In genomic region chrIII:628942-629341, ce11 we compare ENCODE assay signal across 4 worm cellular contexts.
TF ChIP-seq lines count a peak whose summit lies in the region.
"Not testable (repeated sequence)": the region's sequence is repeated elsewhere in the genome, so short reads cannot be mapped to it uniquely, and the experiment has no call there.

No protein-coding gene starts in this region.

TF ChIP-seq in whole organism, L4 larva, 104 proteins besides CTCF, POLR2A, EP300 and RAD21:
- peak; percentile 63 for TF ChIP-seq snpc-1.2 (GFP tag; IDR thresholded peaks at IDR 0.05; lab: Robert Waterston, UW)
- TF ChIP-seq dmd-8 (GFP tag; IDR thresholded peaks at IDR 0.05; lab: Robert Waterston, UW), result peak; percentile 76
- peak; percentile 72 for TF ChIP-seq egl-43 (GFP tag; IDR thresholded peaks at IDR 0.05; lab: Robert Waterston, UW)
- TF ChIP-seq lim-7 (GFP tag; IDR thresholded peaks at IDR 0.05; lab: Robert Waterston, UW), result peak; percentile 71
- 0 out of 2 replicates have a peak, but pooled peaks have one; percentile 69 for TF ChIP-seq F26F4.8 (GFP tag; conservative IDR thresholded peaks at IDR 0.05; lab: Robert Waterston, UW)
- 0 out of 2 replicates have a peak, but pooled peaks have one; percentile 36 for TF ChIP-seq T26A8.4 (GFP tag; IDR thresholded peaks at IDR 0.05; lab: Robert Waterston, UW)
- TF ChIP-seq mes-2 (tag; optimal IDR thresholded peaks at IDR 0.05; lab: Kevin White, UChicago; ENCODE audit: poor library complexity, severe bottlenecking), result peak; percentile 31
- TF ChIP-seq pha-4 (GFP tag; IDR thresholded peaks at IDR 0.05; lab: Robert Waterston, UW), result peak; percentile 61; the same call in 1 of the 2 replicates
- not testable (repeated sequence) for TF ChIP-seq pha-4 (tag; optimal IDR thresholded peaks at IDR 0.05; lab: Kevin White, UChicago)
- peak; percentile 63; the same call in 1 of the 2 replicates for TF ChIP-seq D1046.2 (GFP tag; IDR thresholded peaks at IDR 0.05; lab: Robert Waterston, UW)
- 0 out of 2 replicates have a peak, but pooled peaks have one; percentile 57 for TF ChIP-seq F44E2.7 (GFP tag; IDR thresholded peaks at IDR 0.05; lab: Robert Waterston, UW)
- TF ChIP-seq hmg-1.1 (GFP tag; IDR thresholded peaks at IDR 0.05; lab: Robert Waterston, UW), result peak; percentile 48; the same call in 1 of the 2 replicates
- TF ChIP-seq vab-7 (GFP tag; IDR thresholded peaks at IDR 0.05; lab: Robert Waterston, UW), result peak; percentile 59; the same call in 1 of the 2 replicates
- 0 out of 2 replicates have a peak, but pooled peaks have one; percentile 58 for TF ChIP-seq Y105C5A.15 (GFP tag; IDR thresholded peaks at IDR 0.05; lab: Robert Waterston, UW)
- TF ChIP-seq Y48G9A.11 (GFP tag; IDR thresholded peaks at IDR 0.05; lab: Robert Waterston, UW), result peak; percentile 57; the same call in 1 of the 2 replicates
- TF ChIP-seq lin-38 (GFP tag; IDR thresholded peaks at IDR 0.05; lab: Robert Waterston, UW), result peak; percentile 66
- 0 out of 2 replicates have a peak, but pooled peaks have one; percentile 45 for TF ChIP-seq tra-1 (GFP tag; IDR thresholded peaks at IDR 0.05; lab: Robert Waterston, UW)
- TF ChIP-seq ceh-20 (GFP tag; IDR thresholded peaks at IDR 0.05; lab: Robert Waterston, UW), result 0 out of 2 replicates have a peak, but pooled peaks have one; percentile 25
- peak; percentile 66; the same call in 1 of the 2 replicates for TF ChIP-seq arid-1 (GFP tag; conservative IDR thresholded peaks at IDR 0.05; lab: Robert Waterston, UW)

TF ChIP-seq in whole organism, early embryonic, 17 proteins besides CTCF, POLR2A, EP300 and RAD21:
- TF ChIP-seq tbx-37 (GFP tag; conservative IDR thresholded peaks at IDR 0.05; lab: Robert Waterston, UW), result peak; percentile 47
- TF ChIP-seq tbx-11 (GFP tag; IDR thresholded peaks at IDR 0.05; lab: Robert Waterston, UW), result peak; percentile 46; the same call in 1 of the 2 replicates
- peak; percentile 75 for TF ChIP-seq scrt-1 (GFP tag; IDR thresholded peaks at IDR 0.05; lab: Robert Waterston, UW)
- peak; percentile 62; the same call in 1 of the 2 replicates for TF ChIP-seq pes-1 (GFP tag; IDR thresholded peaks at IDR 0.05; lab: Robert Waterston, UW)

TF ChIP-seq in whole organism, midembryonic, 9 proteins besides CTCF, POLR2A, EP300 and RAD21:
- 0 out of 2 replicates have a peak, but pooled peaks have one; percentile 16 for TF ChIP-seq ref-1 (GFP tag; conservative IDR thresholded peaks at IDR 0.05; lab: Robert Waterston, UW)
- peak; percentile 51; the same call in 1 of the 2 replicates for TF ChIP-seq klf-2 (GFP tag; conservative IDR thresholded peaks at IDR 0.05; lab: Robert Waterston, UW)
- peak; percentile 54; the same call in 1 of the 2 replicates for TF ChIP-seq ztf-23 (GFP tag; IDR thresholded peaks at IDR 0.05; lab: Robert Waterston, UW)
- TF ChIP-seq tab-1 (GFP tag; IDR thresholded peaks at IDR 0.05; lab: Robert Waterston, UW), result peak; percentile 10; the same call in 1 of the 2 replicates
- TF ChIP-seq flt-1 (GFP tag; IDR thresholded peaks at IDR 0.05; lab: Robert Waterston, UW), result peak; percentile 73

TF ChIP-seq in whole organism, young adult, 124 proteins besides CTCF, POLR2A, EP300 and RAD21:
- TF ChIP-seq Y56A3A.18 (GFP tag; IDR thresholded peaks at IDR 0.05; lab: Robert Waterston, UW), result peak; percentile 75; the same call in 1 of the 2 replicates
- peak; percentile 49 for TF ChIP-seq mcd-1 (GFP tag; IDR thresholded peaks at IDR 0.05; lab: Robert Waterston, UW)
- TF ChIP-seq hmg-1.2 (GFP tag; IDR thresholded peaks at IDR 0.05; lab: Robert Waterston, UW), result peak; percentile 44
- peak; percentile 58 for TF ChIP-seq B0261.1 (tag; optimal IDR thresholded peaks at IDR 0.05; lab: Kevin White, UChicago)
- TF ChIP-seq ztf-25 (GFP tag; IDR thresholded peaks at IDR 0.05; lab: Robert Waterston, UW), result 0 out of 2 replicates have a peak, but pooled peaks have one; percentile 57
- TF ChIP-seq nfyb-1 (GFP tag; IDR thresholded peaks at IDR 0.05; lab: Robert Waterston, UW), result peak; percentile 65
- peak; percentile 54 for TF ChIP-seq lin-26 (GFP tag; IDR thresholded peaks at IDR 0.05; lab: Robert Waterston, UW)
- peak; percentile 6 for TF ChIP-seq rpc-1 (optimal IDR thresholded peaks at IDR 0.05; lab: Kevin White, UChicago)
- TF ChIP-seq rpc-1 (tag; optimal IDR thresholded peaks at IDR 0.05; lab: Kevin White, UChicago), result peak; percentile 47
- TF ChIP-seq Y53G8AR.9 (GFP tag; conservative IDR thresholded peaks at IDR 0.05; lab: Robert Waterston, UW), result 0 out of 2 replicates have a peak, but pooled peaks have one; percentile 42
- 0 out of 2 replicates have a peak, but pooled peaks have one; percentile 21 for TF ChIP-seq dox-1 (GFP tag; IDR thresholded peaks at IDR 0.05; lab: Robert Waterston, UW)
- TF ChIP-seq tbp1 (GFP tag; optimal IDR thresholded peaks at IDR 0.05; lab: Kevin White, UChicago), result peak; percentile 84
- TF ChIP-seq aptf-3 (GFP tag; IDR thresholded peaks at IDR 0.05; lab: Robert Waterston, UW), result 0 out of 2 replicates have a peak, but pooled peaks have one; percentile 31
